Fruit fly (Drosophila melanogaster): ENCODE measurements around the gene Muc26B.

Muc26B gene

DNA sequence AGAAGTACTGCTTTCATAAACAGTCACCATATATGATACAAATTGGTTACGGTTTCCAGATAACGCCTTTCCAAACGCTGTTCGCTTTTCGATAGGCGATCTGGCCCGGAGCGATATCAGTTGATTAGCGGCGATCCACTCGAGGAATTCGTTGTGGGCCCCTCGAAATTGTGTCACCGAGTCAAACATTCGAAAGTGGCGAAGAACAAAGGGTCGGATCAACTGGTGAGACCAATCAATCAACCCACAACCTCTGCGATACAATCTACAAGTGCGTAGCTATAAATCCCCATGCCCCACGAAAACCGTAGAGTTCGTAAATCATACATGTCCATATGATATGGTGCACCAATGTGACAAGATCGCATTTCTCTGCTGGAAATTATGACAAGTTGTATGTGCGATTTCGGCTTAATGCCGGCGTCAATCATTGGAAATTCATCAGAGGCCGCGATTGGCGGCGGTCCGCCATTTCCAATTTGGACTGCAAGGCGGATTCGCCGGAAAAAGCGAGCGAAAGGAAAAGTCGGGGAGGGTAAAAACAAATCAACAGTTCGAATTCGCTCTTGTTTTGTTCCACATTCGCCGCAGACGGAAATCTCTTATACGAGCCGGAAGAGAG is 26.5 kb downstream of the Muc26B start:
- TF ChIP-seq CG8478 (optimal IDR thresholded peaks at IDR 0.05), result no peak
- no peak for TF ChIP-seq CTCF (optimal IDR thresholded peaks at IDR 0.05)

DNA sequence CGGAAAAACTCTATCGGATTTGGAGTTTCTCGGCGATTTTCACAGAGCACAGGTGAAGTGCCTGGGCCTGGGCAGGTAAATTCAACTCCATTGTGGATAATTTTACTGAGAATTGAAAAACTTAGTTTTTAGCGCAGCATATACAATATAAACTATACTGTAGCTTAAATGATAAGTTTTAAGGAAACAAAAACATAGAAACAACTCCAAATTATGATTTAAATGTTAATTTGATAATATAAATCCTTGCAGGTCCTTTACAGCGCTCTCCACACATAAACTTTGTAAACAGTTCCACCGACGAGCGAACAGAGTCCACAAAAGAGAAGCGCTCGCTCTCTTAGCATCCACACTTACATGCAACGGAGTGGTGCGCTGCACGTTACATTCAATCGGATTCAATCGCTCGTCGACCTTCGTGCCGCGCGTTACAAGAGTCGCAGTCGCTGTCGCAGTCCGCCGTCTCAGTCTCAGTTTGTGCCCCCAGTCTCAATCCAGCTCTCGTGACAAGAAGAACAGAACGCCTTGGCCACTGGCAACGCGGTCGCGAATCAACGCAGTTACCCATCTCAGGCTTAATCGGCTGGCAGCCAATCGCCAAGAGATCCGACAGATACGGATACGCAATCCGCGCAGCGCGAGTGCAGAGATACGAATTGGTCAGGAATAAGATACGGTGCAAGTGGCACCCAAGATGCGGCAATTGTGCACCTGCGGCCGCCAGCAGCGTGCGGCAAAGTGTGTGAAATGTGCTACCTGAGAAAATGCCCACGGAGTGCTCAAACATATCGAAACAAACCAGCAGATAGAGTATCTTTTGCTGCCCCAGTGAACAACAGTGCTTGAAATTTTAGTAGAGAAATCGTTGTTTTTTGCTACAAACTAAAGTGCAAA is 27.2 kb downstream of the Muc26B start, which contains the start of gene smal:
Gene smal (plus strand): TSS at position 394 of the 894 bp plus-strand sequence.
- TF ChIP-seq CG8478 (optimal IDR thresholded peaks at IDR 0.05) (no peak), CTCF (optimal IDR thresholded peaks at IDR 0.05) (peak in 1 of 2 experiments; percentile 4)

DNA sequence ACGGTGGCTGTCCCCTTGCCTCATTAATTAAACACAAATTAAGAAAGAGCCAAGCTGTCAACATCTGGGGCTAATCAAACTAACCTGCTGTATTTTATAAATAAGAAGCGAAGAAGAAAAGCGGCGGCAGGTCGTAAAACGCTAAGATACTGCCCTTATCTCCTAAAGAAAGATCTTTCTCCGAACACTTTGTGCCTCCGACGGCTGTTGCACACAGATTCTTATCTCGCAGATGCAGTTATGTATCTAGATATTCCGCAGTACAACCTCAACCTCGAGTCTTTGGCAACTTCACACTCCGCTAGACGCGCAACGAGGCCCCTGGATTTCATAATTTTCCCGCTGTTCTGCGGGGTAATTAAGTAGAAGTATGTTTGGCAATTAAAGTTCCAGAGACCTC is 28.2 kb downstream of the Muc26B start:
- TF ChIP-seq CTCF (optimal IDR thresholded peaks at IDR 0.05) (no peak), CG8478 (optimal IDR thresholded peaks at IDR 0.05) (no peak)

DNA sequence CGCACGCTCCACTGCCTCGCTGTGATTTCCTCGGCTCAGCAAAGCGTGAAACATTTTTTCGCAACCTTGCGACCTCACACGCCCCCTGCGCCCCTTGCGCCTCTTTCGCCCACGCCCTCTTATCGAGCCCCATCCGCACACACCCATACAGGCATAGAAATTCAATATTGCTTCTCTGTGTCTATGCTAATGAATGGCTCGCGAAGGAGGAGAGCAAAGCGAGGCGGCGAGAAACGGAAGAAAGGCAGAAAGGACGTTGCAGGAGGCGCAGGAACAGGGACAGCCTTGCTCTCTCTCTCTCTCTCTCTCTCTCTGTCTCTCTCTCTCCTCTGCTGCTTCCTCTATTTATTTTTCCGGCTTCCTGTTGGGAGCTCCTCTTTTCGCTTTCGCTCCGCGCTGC is 34.6 kb downstream of the Muc26B start:
- TF ChIP-seq CTCF (optimal IDR thresholded peaks at IDR 0.05), result no peak
- TF ChIP-seq CG8478 (optimal IDR thresholded peaks at IDR 0.05), result no peak

DNA sequence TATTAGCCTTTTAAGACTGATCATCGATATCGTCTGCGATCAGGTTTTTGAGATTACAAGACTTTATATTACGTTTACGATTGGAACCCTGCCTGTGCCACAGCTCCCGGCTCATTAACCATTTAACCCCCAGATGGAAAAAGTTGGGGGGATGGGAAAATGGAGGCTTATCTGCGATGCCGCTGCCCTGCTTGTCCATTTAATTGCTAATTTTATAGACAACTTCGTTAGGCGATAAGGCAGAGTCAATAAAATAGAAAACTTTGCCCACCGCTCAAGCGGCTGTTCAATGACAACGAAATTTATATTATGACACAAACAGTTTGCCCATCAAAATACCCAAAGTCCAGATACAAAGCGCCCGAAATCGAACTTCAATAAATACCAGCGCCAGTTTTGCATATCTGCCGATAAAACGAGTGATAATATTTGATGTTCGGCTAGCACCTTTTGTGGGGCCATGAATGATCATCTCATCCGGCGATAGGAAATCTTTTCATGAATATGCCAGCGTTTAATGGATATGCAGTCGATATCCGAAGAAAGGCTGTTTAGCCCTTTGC is 41.3 kb downstream of the Muc26B start:
- TF ChIP-seq CTCF (optimal IDR thresholded peaks at IDR 0.05) (no peak), CG8478 (optimal IDR thresholded peaks at IDR 0.05) (no peak)

DNA sequence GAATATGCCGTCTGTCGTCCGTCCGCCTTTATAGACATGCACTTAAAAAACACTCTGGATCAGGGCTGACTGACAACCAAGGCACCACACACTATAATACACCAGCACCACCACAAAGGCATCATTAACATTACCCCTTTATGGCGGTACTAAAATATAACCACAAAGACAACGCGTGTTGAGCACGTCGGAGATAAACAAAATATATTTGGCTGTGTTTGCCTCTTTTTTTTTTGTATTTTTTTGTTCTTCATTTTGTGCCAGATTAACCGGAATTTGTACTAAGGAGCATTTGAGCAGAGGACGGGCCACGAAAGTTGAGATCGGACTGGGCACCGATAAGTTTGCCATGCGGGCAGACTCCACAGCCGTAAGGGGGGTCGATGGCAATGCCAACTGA is 42.3 kb downstream of the Muc26B start:
- TF ChIP-seq CTCF (optimal IDR thresholded peaks at IDR 0.05) (no peak), CG8478 (optimal IDR thresholded peaks at IDR 0.05) (no peak)

DNA sequence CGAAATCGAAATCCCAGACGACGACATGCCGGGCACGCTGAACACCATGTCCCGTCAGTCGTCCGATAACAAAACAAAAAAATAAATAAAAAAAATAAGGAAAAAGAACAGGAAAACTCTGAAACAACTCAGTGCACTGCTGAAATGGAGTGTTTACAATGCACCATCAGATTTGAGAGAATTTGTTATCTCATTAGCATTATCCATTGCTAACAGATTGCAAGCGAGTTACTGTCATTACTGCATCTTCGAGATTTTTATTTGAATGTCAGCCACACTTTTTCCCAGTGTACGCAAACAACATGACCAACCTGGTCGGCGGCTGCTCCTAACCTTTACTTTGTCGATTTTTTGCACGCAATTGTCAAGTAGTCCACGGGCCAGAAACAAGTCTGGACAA is 46.0 kb downstream of the Muc26B start:
- TF ChIP-seq CG8478 (optimal IDR thresholded peaks at IDR 0.05) (no peak), CTCF (optimal IDR thresholded peaks at IDR 0.05) (no peak)

DNA sequence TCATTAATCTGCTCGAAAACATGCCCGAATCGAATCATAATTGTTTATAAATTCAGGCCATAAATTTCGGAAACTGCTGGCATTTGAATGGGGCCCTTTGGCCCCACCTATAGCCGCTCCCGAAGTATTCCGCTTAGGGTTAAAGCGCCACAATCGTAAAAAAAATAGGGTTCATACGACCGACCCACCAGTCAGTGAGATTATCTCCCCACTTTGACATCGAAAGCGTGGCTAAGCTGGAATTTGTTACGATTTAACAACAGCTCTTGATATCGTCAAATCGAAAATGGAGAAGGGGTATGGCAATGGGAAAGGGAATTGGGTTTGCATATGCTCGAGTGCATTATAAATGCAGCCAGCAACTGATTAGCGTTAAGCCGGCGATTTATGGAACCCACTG is 47.1 kb downstream of the Muc26B start:
- no peak for TF ChIP-seq CG8478 (optimal IDR thresholded peaks at IDR 0.05)
- TF ChIP-seq CTCF (optimal IDR thresholded peaks at IDR 0.05), result no peak

DNA sequence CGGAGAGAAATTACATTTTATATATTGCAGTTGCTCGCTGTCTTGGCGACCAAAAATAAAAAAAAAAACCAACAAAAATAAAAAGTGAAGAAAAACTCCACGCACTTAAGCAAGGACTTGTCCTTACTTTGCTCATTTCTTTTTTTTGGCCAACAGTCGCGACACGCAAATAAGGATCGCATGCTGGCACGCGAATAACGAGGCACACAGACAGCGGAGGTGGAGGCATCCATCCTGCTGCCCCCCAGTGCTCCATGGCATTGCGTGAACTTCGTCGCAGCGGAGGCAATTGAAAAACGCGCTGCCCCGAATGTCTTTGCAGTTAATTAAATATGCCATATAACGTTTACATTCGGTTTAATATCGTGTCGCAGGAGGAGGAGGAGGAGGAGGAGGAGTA is 47.8 kb downstream of the Muc26B start:
- no peak for TF ChIP-seq CTCF (optimal IDR thresholded peaks at IDR 0.05)
- no peak for TF ChIP-seq CG8478 (optimal IDR thresholded peaks at IDR 0.05)

DNA sequence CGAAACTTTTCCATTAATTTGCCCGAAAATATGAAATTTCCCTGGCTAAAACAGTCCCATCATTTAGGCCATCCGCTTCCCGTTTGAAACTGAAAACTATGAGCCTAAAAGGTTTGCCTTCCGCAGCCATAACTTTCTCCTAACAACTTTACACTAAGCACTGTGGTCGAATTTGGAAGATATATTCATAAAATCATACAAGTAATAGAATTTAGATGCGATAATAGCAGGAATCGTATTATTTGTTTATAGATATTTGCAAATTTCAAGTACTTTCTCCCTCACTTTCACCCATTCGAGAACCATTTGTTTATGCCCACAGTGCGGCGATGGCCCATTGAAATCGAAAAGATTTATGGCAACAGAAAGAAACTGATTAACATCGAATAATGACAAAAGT is 49.7 kb downstream of the Muc26B start:
- TF ChIP-seq CG8478 (optimal IDR thresholded peaks at IDR 0.05), result no peak

DNA sequence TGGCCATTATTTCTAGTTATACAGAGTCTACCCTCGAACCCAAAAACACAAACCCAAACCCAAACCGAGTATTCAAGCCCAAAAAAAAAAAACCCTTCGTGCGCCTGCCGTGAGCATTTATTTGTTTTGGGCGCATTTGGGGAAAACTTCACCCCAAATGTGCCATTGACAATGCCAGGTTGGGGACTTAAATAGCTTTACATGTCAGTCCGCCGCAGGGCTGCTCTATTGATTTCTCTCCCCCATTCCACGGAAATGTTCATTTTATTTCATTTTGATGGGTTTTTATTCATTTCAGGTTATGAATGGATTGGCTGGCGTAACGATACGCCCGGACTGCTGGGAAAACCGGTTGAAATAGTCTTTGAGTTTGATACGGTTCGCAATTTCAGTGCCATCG is 51.1 kb downstream of the Muc26B start:
- TF ChIP-seq CTCF (optimal IDR thresholded peaks at IDR 0.05), result no peak
- TF ChIP-seq CG8478 (optimal IDR thresholded peaks at IDR 0.05), result no peak

Measured in S2 (cell line).